Fruit fly (Drosophila melanogaster): ENCODE results near the gene Ir11a.

Gene Ir11a

dm6 chrX:12377655-12378054 lies at the start of gene Ir11a:
Ir11a (minus strand) TSS chrX:12377755.
- TF ChIP-seq CG15710 (tag; optimal IDR thresholded peaks at IDR 0.05), result no peak
- TF ChIP-seq CG13204 (GFP tag; optimal IDR thresholded peaks at IDR 0.05), result no peak
- TF ChIP-seq Ets98B (GFP tag; IDR thresholded peaks at IDR 0.05), result no peak
- no peak for TF ChIP-seq Pif1A (GFP tag; optimal IDR thresholded peaks at IDR 0.05)
- no peak for TF ChIP-seq Pif1B (GFP tag; optimal IDR thresholded peaks at IDR 0.05)
- TF ChIP-seq rn (GFP tag; IDR thresholded peaks at IDR 0.05), result no peak
- no peak for TF ChIP-seq CG32121 (GFP tag; IDR thresholded peaks at IDR 0.05)
- TF ChIP-seq CG12605 (GFP tag; IDR thresholded peaks at IDR 0.05), result no peak
- TF ChIP-seq CG9948 (tag; optimal IDR thresholded peaks at IDR 0.05), result no peak
- no peak for TF ChIP-seq CG14655 (GFP tag; optimal IDR thresholded peaks at IDR 0.05)
- no peak for TF ChIP-seq D1 (tag; optimal IDR thresholded peaks at IDR 0.05)
- no peak for TF ChIP-seq gl (tag; optimal IDR thresholded peaks at IDR 0.05)
- no peak for TF ChIP-seq Snoo (tag; optimal IDR thresholded peaks at IDR 0.05)
- TF ChIP-seq CG8159 (tag; optimal IDR thresholded peaks at IDR 0.05), result no peak
- no peak for TF ChIP-seq fd96Ca (GFP tag; IDR thresholded peaks at IDR 0.05)
- no peak for TF ChIP-seq CG17806 (tag; optimal IDR thresholded peaks at IDR 0.05)
- no peak for TF ChIP-seq EcR (GFP tag; optimal IDR thresholded peaks at IDR 0.05)
- TF ChIP-seq CG10348 (GFP tag; IDR thresholded peaks at IDR 0.05), result no peak

- TF ChIP-seq rn (GFP tag; IDR thresholded peaks at IDR 0.05) (no peak), CG17806 (tag; optimal IDR thresholded peaks at IDR 0.05) (no peak), CG8301 (tag; optimal IDR thresholded peaks at IDR 0.05) (no peak), Pif1A (GFP tag; optimal IDR thresholded peaks at IDR 0.05) (no peak), CG13204 (GFP tag; optimal IDR thresholded peaks at IDR 0.05) (no peak), gl (tag; optimal IDR thresholded peaks at IDR 0.05) (no peak), CG15710 (tag; optimal IDR thresholded peaks at IDR 0.05) (no peak), Ets98B (GFP tag; IDR thresholded peaks at IDR 0.05) (no peak), D1 (tag; optimal IDR thresholded peaks at IDR 0.05) (no peak), Pif1B (GFP tag; optimal IDR thresholded peaks at IDR 0.05) (no peak), Snoo (tag; optimal IDR thresholded peaks at IDR 0.05) (no peak), CG14655 (GFP tag; optimal IDR thresholded peaks at IDR 0.05) (no peak), CG32121 (GFP tag; IDR thresholded peaks at IDR 0.05) (no peak), CG12605 (GFP tag; IDR thresholded peaks at IDR 0.05) (no peak), CG9948 (tag; optimal IDR thresholded peaks at IDR 0.05) (no peak), CG8159 (tag; optimal IDR thresholded peaks at IDR 0.05) (no peak), EcR (GFP tag; optimal IDR thresholded peaks at IDR 0.05) (no peak), CG10348 (GFP tag; IDR thresholded peaks at IDR 0.05) (no peak), fd96Ca (GFP tag; IDR thresholded peaks at IDR 0.05) (no peak), CG4496 (GFP tag; IDR thresholded peaks at IDR 0.05) (no peak)
These were observed 30.9 kb upstream of the Ir11a start, which contains the start of the genes CG32651 and CG2574 for dm6 chrX:12408377-12408911. CG32651 (minus strand) TSS chrX:12408477. CG2574 (plus strand) TSS chrX:12408861.

dm6 chrX:12391732-12392131 lies 14.2 kb upstream of the Ir11a start:
- TF ChIP-seq EcR (GFP tag; optimal IDR thresholded peaks at IDR 0.05) (no peak), CG10348 (GFP tag; IDR thresholded peaks at IDR 0.05) (no peak), CG8159 (tag; optimal IDR thresholded peaks at IDR 0.05) (no peak), CG8301 (tag; optimal IDR thresholded peaks at IDR 0.05) (no peak), D1 (tag; optimal IDR thresholded peaks at IDR 0.05) (no peak)

- TF ChIP-seq EcR (GFP tag; optimal IDR thresholded peaks at IDR 0.05) (no peak), CG34367 (tag; optimal IDR thresholded peaks at IDR 0.05) (no peak), rn (GFP tag; IDR thresholded peaks at IDR 0.05) (no peak), CG15710 (tag; optimal IDR thresholded peaks at IDR 0.05) (no peak), CG13204 (GFP tag; optimal IDR thresholded peaks at IDR 0.05) (no peak)
These were observed 11.6 kb upstream of the Ir11a start for dm6 chrX:12389138-12389537.

- TF ChIP-seq Ets98B (GFP tag; IDR thresholded peaks at IDR 0.05), result no peak
- TF ChIP-seq CG32121 (GFP tag; IDR thresholded peaks at IDR 0.05), result no peak
- no peak for TF ChIP-seq CG13204 (GFP tag; optimal IDR thresholded peaks at IDR 0.05)
- TF ChIP-seq gl (tag; optimal IDR thresholded peaks at IDR 0.05), result no peak
- no peak for TF ChIP-seq D1 (tag; optimal IDR thresholded peaks at IDR 0.05)
- TF ChIP-seq CG17806 (tag; optimal IDR thresholded peaks at IDR 0.05), result no peak
- no peak for TF ChIP-seq CG15710 (tag; optimal IDR thresholded peaks at IDR 0.05)
- no peak for TF ChIP-seq Pif1A (GFP tag; optimal IDR thresholded peaks at IDR 0.05)
- no peak for TF ChIP-seq CG4496 (GFP tag; IDR thresholded peaks at IDR 0.05)
- TF ChIP-seq CG8301 (tag; optimal IDR thresholded peaks at IDR 0.05), result no peak
- no peak for TF ChIP-seq rn (GFP tag; IDR thresholded peaks at IDR 0.05)
- no peak for TF ChIP-seq CG12605 (GFP tag; IDR thresholded peaks at IDR 0.05)
- TF ChIP-seq CG14655 (GFP tag; optimal IDR thresholded peaks at IDR 0.05), result no peak
- no peak for TF ChIP-seq CG9948 (tag; optimal IDR thresholded peaks at IDR 0.05)
- no peak for TF ChIP-seq fd96Ca (GFP tag; IDR thresholded peaks at IDR 0.05)
- TF ChIP-seq CG8159 (tag; optimal IDR thresholded peaks at IDR 0.05), result no peak
- no peak for TF ChIP-seq CG10348 (GFP tag; IDR thresholded peaks at IDR 0.05)
- TF ChIP-seq Pif1B (GFP tag; optimal IDR thresholded peaks at IDR 0.05), result no peak
These were observed 8.7 kb upstream of the Ir11a start for dm6 chrX:12386255-12386654.

dm6 chrX:12372818-12373217 lies 4.7 kb downstream of the Ir11a start, which contains the start of gene CG2577:
CG2577 (plus strand) TSS chrX:12373118.
- TF ChIP-seq CG32121 (GFP tag; IDR thresholded peaks at IDR 0.05) (no peak), Pif1A (GFP tag; optimal IDR thresholded peaks at IDR 0.05) (no peak), D1 (tag; optimal IDR thresholded peaks at IDR 0.05) (no peak), CG12605 (GFP tag; IDR thresholded peaks at IDR 0.05) (no peak), CG17806 (tag; optimal IDR thresholded peaks at IDR 0.05) (no peak), CG8159 (tag; optimal IDR thresholded peaks at IDR 0.05) (no peak), rn (GFP tag; IDR thresholded peaks at IDR 0.05) (no peak), CG8301 (tag; optimal IDR thresholded peaks at IDR 0.05) (no peak), EcR (GFP tag; optimal IDR thresholded peaks at IDR 0.05) (no peak), CG10348 (GFP tag; IDR thresholded peaks at IDR 0.05) (no peak), CG34367 (tag; optimal IDR thresholded peaks at IDR 0.05) (no peak), CG9948 (tag; optimal IDR thresholded peaks at IDR 0.05) (no peak), CG13204 (GFP tag; optimal IDR thresholded peaks at IDR 0.05) (no peak), CG15710 (tag; optimal IDR thresholded peaks at IDR 0.05) (no peak), Pif1B (GFP tag; optimal IDR thresholded peaks at IDR 0.05) (no peak), CG14655 (GFP tag; optimal IDR thresholded peaks at IDR 0.05) (no peak), fd96Ca (GFP tag; IDR thresholded peaks at IDR 0.05) (no peak)

All from whole organism, pupa.